Worm (Caenorhabditis elegans): Measurements from ENCODE around the gene T01B6.1.

DNA sequence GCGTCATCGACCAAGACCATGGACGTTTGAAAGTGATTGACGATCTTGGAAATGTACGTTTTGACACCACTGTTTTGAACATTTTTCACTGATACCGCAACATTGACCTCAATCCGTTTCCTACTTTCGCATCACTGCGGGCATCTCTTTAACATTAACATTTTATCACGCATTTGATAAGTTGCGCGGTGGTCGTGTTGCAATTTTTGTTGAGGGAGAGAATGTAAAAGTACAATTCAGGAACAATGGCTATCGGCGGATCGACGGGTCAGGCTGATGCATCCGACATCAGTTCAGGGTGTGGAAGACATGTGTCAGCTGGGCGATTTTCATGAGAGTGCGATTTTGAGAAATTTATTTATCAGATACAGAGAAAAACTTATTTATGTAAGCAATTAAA lies 32.2 kb upstream of the T01B6.1 start:
- TF ChIP-seq dao-5 (tag; optimal IDR thresholded peaks at IDR 0.05) = no peak
- no peak for TF ChIP-seq W03F9.2 (tag; optimal IDR thresholded peaks at IDR 0.05)
- TF ChIP-seq him-1 (tag; optimal IDR thresholded peaks at IDR 0.05) = no peak

All from whole organism, L4/young adult.